Fruit fly (Drosophila melanogaster) whole organism, embryonic: ENCODE results near the gene bol.

ENCODE experiments used
- Ada2b ChIP-seq: fragments of 200-800 bp; sonication (Bioruptor generic); IDR thresholded peaks from 2 replicates; pipeline ENCODE4 v1.3.6; 2022; ENCODE audit warnings: missing biosample characterization, missing genetic modification characterization
- CG10654 ChIP-seq: fragments of 200-800 bp; sonication (Bioruptor generic); optimal IDR thresholded peaks from 2 replicates; lab custom pipeline; 2016; ENCODE audit warnings: missing biosample characterization, missing genetic modification characterization
- CG13296 ChIP-seq: fragments of 200-800 bp; sonication (Bioruptor generic); optimal IDR thresholded peaks from 3 replicates; lab custom pipeline; 2018; ENCODE audit warnings: missing biosample characterization, mild to moderate bottlenecking, missing genetic modification characterization
- CG13894 ChIP-seq: fragments of 200-800 bp; sonication (Bioruptor generic); optimal IDR thresholded peaks from 3 replicates; lab custom pipeline; 2018; ENCODE audit warnings: missing biosample characterization, mild to moderate bottlenecking, missing genetic modification characterization, moderate library complexity
- CG14965 ChIP-seq: fragments of 200-800 bp; sonication (Bioruptor generic); optimal IDR thresholded peaks from 2 replicates; lab custom pipeline; 2016; ENCODE audit warnings: missing biosample characterization, missing genetic modification characterization, borderline replicate concordance
- CG15269 ChIP-seq: fragments of 200-800 bp; sonication (Bioruptor generic); optimal IDR thresholded peaks from 2 replicates; lab custom pipeline; 2018; ENCODE audit warnings: missing biosample characterization, mild to moderate bottlenecking, missing genetic modification characterization, moderate library complexity
- CG16779 ChIP-seq: fragments of 200-800 bp; sonication (Bioruptor generic); IDR thresholded peaks from 2 replicates; pipeline ENCODE4 v1.3.6; 2022; ENCODE audit warnings: missing biosample characterization, missing genetic modification characterization
- CG18599 ChIP-seq: fragments of 200-800 bp; sonication (Bioruptor generic); optimal IDR thresholded peaks from 3 replicates; lab custom pipeline; 2017; ENCODE audit warnings: missing biosample characterization, missing genetic modification characterization, mild to moderate bottlenecking, moderate library complexity, missing genetic modification reagents
- CG34376 ChIP-seq: fragments of 200-800 bp; sonication (Bioruptor generic); optimal IDR thresholded peaks from 2 replicates; lab custom pipeline; 2018; ENCODE audit warnings: missing biosample characterization, mild to moderate bottlenecking, missing genetic modification characterization
- CG3995 ChIP-seq: fragments of 200-800 bp; sonication (Bioruptor generic); optimal IDR thresholded peaks from 3 replicates; lab custom pipeline; 2016; ENCODE audit warnings: missing biosample characterization, missing genetic modification characterization
- CG6272 ChIP-seq: fragments of 200-800 bp; sonication (Bioruptor generic); IDR thresholded peaks from 2 replicates; pipeline ENCODE4 v1.3.6; 2022; ENCODE audit warnings: missing biosample characterization, missing genetic modification characterization
- CG6683 ChIP-seq: fragments of 200-800 bp; sonication (Bioruptor generic); optimal IDR thresholded peaks from 2 replicates; lab custom pipeline; 2017; ENCODE audit warnings: missing biosample characterization, mild to moderate bottlenecking, missing genetic modification characterization, missing genetic modification reagents
- CG8281 ChIP-seq: fragments of 200-800 bp; sonication (Bioruptor generic); optimal IDR thresholded peaks from 2 replicates; lab custom pipeline; 2018; ENCODE audit warnings: missing biosample characterization, mild to moderate bottlenecking, missing genetic modification characterization, moderate library complexity
- CG8478 ChIP-seq: fragments of >200 bp; optimal IDR thresholded peaks from 2 replicates; lab custom pipeline; 2018
- Deaf1 ChIP-seq: fragments of 200-800 bp; optimal IDR thresholded peaks from 3 replicates; lab custom pipeline; 2019; ENCODE audit warnings: missing biosample characterization, mild to moderate bottlenecking, missing genetic modification characterization, moderate library complexity
- Dref ChIP-seq: fragments of 200-800 bp; sonication (Bioruptor generic); IDR thresholded peaks from 2 replicates; pipeline ENCODE4 v1.3.6; 2022; ENCODE audit warnings: missing biosample characterization, missing genetic modification characterization
- Hr39 ChIP-seq: fragments of >200 bp; optimal IDR thresholded peaks from 2 replicates; lab custom pipeline; 2017
- Neu2 ChIP-seq: fragments of 200-800 bp; sonication (Bioruptor generic); optimal IDR thresholded peaks from 3 replicates; lab custom pipeline; 2016; ENCODE audit warnings: missing biosample characterization, missing genetic modification characterization, borderline replicate concordance
- PHDP ChIP-seq: fragments of 200-800 bp; sonication (Bioruptor generic); optimal IDR thresholded peaks from 3 replicates; lab custom pipeline; 2018; ENCODE audit warnings: missing biosample characterization, mild to moderate bottlenecking, missing genetic modification characterization, moderate library complexity
- Pdp1 ChIP-seq, 2 experiments: fragments of 200-800 bp; sonication (Bioruptor generic); optimal IDR thresholded peaks; 3 replicates each; lab custom pipeline; 2016; ENCODE audit warnings: missing biosample characterization in 2 of 2, missing genetic modification characterization in 2 of 2, mild to moderate bottlenecking in 1 of 2, moderate library complexity in 1 of 2
- Sox102F ChIP-seq: fragments of 200-800 bp; sonication (Bioruptor generic); optimal IDR thresholded peaks from 2 replicates; lab custom pipeline; 2018; ENCODE audit warnings: missing biosample characterization, mild to moderate bottlenecking, missing genetic modification characterization, moderate library complexity
- Sry-β ChIP-seq: fragments of 200-800 bp; sonication (Bioruptor generic); optimal IDR thresholded peaks from 2 replicates; lab custom pipeline; 2018; ENCODE audit warnings: missing biosample characterization, mild to moderate bottlenecking, missing genetic modification characterization, moderate library complexity
- abd-A ChIP-seq: fragments of 200-800 bp; sonication (Bioruptor generic); optimal IDR thresholded peaks from 3 replicates; lab custom pipeline; 2019; ENCODE audit warnings: missing biosample characterization, mild to moderate bottlenecking, missing genetic modification characterization, moderate library complexity
- bbx ChIP-seq: fragments of 200-800 bp; sonication (Bioruptor generic); IDR thresholded peaks from 2 replicates; pipeline ENCODE4 v1.3.6; 2022; ENCODE audit warnings: missing biosample characterization, missing genetic modification characterization; ENCODE audit not compliant: partially characterized antibody
- bcd ChIP-seq: fragments of 200-800 bp; sonication (Bioruptor generic); optimal IDR thresholded peaks from 2 replicates; lab custom pipeline; 2017; ENCODE audit warnings: missing biosample characterization, mild to moderate bottlenecking, missing genetic modification characterization
- chinmo ChIP-seq: fragments of 200-800 bp; sonication (Bioruptor generic); IDR thresholded peaks from 4 replicates; pipeline ENCODE4 v1.3.6; 2022; ENCODE audit warnings: missing biosample characterization, missing genetic modification characterization; ENCODE audit not compliant: partially characterized antibody
- ewg ChIP-seq: fragments of 200-800 bp; sonication (Bioruptor generic); optimal IDR thresholded peaks from 3 replicates; lab custom pipeline; 2017; ENCODE audit warnings: mild to moderate bottlenecking, missing biosample characterization, missing genetic modification reagents, missing genetic modification characterization
- exex ChIP-seq: fragments of 200-800 bp; sonication (Bioruptor generic); optimal IDR thresholded peaks from 4 replicates; lab custom pipeline; 2018; ENCODE audit warnings: missing biosample characterization, mild to moderate bottlenecking, missing genetic modification characterization, moderate library complexity
- gce ChIP-seq: fragments of 200-800 bp; sonication (Bioruptor generic); IDR thresholded peaks from 3 replicates; pipeline ENCODE4 v1.3.6; 2022; ENCODE audit warnings: missing biosample characterization, missing genetic modification characterization
- repo ChIP-seq: fragments of 200-800 bp; sonication (Bioruptor generic); optimal IDR thresholded peaks from 2 replicates; lab custom pipeline; 2016; ENCODE audit warnings: missing biosample characterization, missing genetic modification characterization
- sim ChIP-seq: fragments of 200-800 bp; sonication (Bioruptor generic); IDR thresholded peaks from 2 replicates; pipeline ENCODE4 v1.3.6; 2022; ENCODE audit warnings: missing biosample characterization, missing genetic modification characterization
- tin ChIP-seq: fragments of 200-800 bp; sonication (Bioruptor generic); optimal IDR thresholded peaks from 3 replicates; lab custom pipeline; 2016; ENCODE audit warnings: missing biosample characterization, missing genetic modification characterization
- vvl ChIP-seq: fragments of 200-800 bp; sonication (Bioruptor generic); IDR thresholded peaks from 2 replicates; pipeline ENCODE4 v1.3.6; 2022; ENCODE audit warnings: missing biosample characterization, missing genetic modification characterization

bol gene

DNA sequence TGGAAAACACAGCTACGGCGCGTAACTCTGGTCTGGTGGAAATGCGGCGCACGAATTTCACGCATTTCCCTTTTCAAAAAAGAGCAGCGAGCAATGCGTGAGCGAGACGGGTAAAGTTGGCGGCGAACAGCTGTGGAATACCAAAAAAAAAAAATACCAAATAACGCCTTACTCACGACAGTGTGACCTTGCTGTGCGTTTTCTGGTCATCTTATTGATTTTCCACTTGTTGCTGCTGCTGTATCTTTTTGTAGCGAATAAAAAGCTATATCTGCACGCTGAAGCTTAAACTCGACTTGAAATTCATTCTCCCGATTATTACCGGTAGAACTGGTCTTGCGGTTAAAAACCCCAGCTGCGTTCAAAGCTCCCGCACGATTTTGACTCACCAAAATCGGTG lies at the start of gene bol, which contains the start of gene Dhpr (continued):
- peak; percentile 3 for TF ChIP-seq bcd
- peak; percentile 21 for TF ChIP-seq repo (GFP tag; lab: Kevin White, UChicago)
- no peak for TF ChIP-seq Ada2b (GFP tag; lab: Robert Waterston, UW)
- TF ChIP-seq tin (GFP tag; lab: Kevin White, UChicago), result peak; percentile 24

DNA sequence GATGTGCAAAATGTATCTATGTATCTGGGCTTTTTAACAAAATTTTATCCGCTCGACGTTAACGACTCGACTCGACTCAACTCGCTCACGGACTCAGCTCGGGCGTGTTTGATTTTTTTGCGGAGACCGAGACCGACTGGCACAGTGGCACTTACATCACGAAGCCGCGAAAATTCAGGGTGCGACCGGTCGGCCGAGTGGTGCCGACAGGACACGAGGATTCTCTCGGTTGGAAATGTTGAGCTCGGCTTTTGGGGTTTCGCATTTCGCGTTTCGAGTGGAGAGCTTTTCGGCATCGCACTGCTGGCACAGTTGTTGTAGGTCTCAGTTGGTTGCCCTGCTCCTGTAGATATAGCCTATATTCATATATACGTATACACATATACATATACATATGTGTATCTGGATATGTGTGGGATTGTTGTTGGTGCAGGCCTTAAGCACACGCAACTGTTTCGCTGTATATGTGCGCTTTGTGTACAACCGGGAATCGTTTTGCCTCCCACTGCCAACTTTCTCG lies 47.9 kb upstream of the bol start, which contains the start of gene Rdl:
TSS of gene Rdl (minus strand) at position 97 of the 520 bp plus-strand sequence.
- TF ChIP-seq CG13894 (tag; lab: Kevin White, UChicago), result peak; percentile 99
- TF ChIP-seq Dref (GFP tag; lab: Robert Waterston, UW), result no peak
- peak; percentile 27 for TF ChIP-seq CG8478 (lab: Kevin White, UChicago)
- no peak for TF ChIP-seq CG16779 (GFP tag; lab: Robert Waterston, UW)
- peak; percentile 53 for TF ChIP-seq abd-A (tag; lab: Kevin White, UChicago)
- 0 out of 4 replicates have a peak, but pooled peaks have one; percentile 17 for TF ChIP-seq chinmo (GFP tag; lab: Robert Waterston, UW)
- TF ChIP-seq Deaf1 (tag; lab: Kevin White, UChicago), result peak; percentile 96
- TF ChIP-seq CG18599 (GFP tag; lab: Kevin White, UChicago), result peak; percentile 4

DNA sequence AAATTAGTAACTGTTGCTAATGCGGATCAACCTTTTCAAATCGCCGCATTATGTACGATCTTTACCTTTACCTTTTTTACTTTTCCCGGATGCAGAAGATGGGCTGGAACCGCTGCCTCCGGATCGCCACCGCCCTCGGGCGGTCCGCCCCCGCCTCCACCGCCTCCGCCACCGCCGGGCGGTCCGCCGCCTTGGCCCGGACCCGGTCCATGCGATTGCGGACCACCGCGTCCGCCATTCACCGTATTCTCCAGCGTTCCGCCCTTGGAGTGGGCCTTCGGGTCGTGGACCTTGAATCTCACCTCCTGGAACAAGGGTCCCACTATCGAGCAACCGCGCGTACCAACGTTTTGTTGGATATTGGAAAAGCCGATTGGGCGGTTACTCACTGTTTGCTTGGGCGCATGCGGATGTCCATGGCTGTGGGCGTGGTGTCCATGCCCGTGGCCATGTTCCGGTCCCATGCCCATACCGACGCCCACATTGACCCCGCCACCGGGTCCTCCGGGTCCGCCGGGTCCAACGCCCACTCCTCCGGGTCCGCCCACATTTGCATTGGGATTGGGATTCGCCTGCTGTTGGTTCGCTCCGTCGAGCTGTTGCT lies 17.1 kb upstream of the bol start:
- TF ChIP-seq bcd (no peak), Hr39 (lab: Kevin White, UChicago) (peak; percentile 86), repo (GFP tag; lab: Kevin White, UChicago) (no peak), Sry-β (GFP tag; lab: Kevin White, UChicago) (no peak), CG6683 (GFP tag; lab: Kevin White, UChicago) (no peak), CG3995 (GFP tag; lab: Kevin White, UChicago) (no peak)
- TF ChIP-seq, all 482 proteins: peak for 1

DNA sequence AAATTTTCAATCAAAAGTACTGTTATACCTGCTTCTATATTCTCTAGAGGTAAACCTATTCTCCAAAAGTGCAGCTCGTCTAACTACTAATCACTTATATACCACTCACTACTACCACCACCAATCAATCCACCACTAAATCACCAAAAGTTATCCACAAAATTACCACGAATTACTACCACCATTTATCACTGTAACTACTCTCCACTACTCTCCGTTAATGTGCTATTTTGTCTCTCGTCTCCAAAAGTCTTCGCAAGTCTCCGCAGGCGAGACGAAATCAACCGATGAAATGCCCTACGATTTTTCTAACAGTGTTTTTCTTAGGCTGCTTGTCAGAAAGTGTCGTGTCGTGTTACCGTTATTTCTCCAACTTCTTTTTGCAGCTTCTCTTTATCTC lies 7.8 kb upstream of the bol start:
- TF ChIP-seq ewg (GFP tag; lab: Kevin White, UChicago) (no peak), CG10654 (GFP tag; lab: Kevin White, UChicago) (no peak), Neu2 (GFP tag; lab: Kevin White, UChicago) (peak; percentile 90)

DNA sequence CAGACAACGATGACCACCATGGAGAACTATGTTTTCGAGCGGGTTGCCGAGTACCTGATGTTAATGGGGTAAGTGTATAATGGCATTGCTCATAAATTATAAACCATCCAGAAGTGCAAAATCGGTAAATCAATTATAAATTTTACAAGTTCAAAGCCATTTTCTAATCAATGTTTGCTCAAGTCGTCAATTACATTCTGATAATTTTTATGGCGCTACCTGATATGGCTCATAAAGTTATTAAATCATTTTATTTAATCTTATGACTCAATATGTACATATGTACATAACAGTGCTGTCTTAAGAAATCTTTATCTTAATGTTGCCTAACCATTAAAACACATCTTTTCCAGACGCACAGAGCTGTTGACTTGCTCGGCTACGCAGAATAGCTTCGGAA lies 5.3 kb upstream of the bol start:
- TF ChIP-seq Pdp1 (GFP tag; optimal IDR thresholded peaks at IDR 0.05; lab: Kevin White, UChicago), result peak in 1 of 2 experiments; percentile 43
- peak; percentile 5 for TF ChIP-seq CG8281 (tag; lab: Kevin White, UChicago)
- peak; percentile 1 for TF ChIP-seq CG13296 (GFP tag; lab: Kevin White, UChicago)
- no peak for TF ChIP-seq CG14965 (GFP tag; lab: Kevin White, UChicago)
- no peak for TF ChIP-seq bbx
- TF ChIP-seq CG34376 (GFP tag; lab: Kevin White, UChicago), result peak; percentile 63
- no peak for TF ChIP-seq Sox102F (GFP tag; lab: Kevin White, UChicago)
- no peak for TF ChIP-seq sim
- no peak for TF ChIP-seq vvl
- TF ChIP-seq gce (GFP tag; lab: Robert Waterston, UW), result no peak
- TF ChIP-seq CG15269 (tag; lab: Kevin White, UChicago), result peak; percentile 15
- peak; percentile 42 for TF ChIP-seq PHDP (tag; lab: Kevin White, UChicago)
- peak; percentile 67 for TF ChIP-seq exex (tag; lab: Kevin White, UChicago)
- TF ChIP-seq CG6272, result no peak
